Fruit fly (Drosophila melanogaster) whole organism, embryonic: Measurements from ENCODE around the gene CG31908.
A peak's percentile ranks its signal among the peaks of the same experiment; 100 is the strongest.

Source experiments
- ATbp ChIP-seq: fragments of 200-800 bp; sonication (Bioruptor generic); optimal IDR thresholded peaks from 2 replicates; lab custom pipeline; 2017; ENCODE audit warnings: missing biosample characterization, mild to moderate bottlenecking, missing genetic modification characterization, missing genetic modification reagents
- Bteb2 ChIP-seq: fragments of 200-800 bp; sonication (Bioruptor generic); optimal IDR thresholded peaks from 2 replicates; lab custom pipeline; 2016; ENCODE audit warnings: missing biosample characterization, missing genetic modification characterization
- CG10274 ChIP-seq: fragments of 200-800 bp; sonication (Bioruptor generic); optimal IDR thresholded peaks from 3 replicates; lab custom pipeline; 2017; ENCODE audit warnings: missing biosample characterization, mild to moderate bottlenecking, missing genetic modification characterization
- CG11456 ChIP-seq: fragments of 200-800 bp; sonication (Bioruptor generic); IDR thresholded peaks from 3 replicates; pipeline ENCODE4 v1.3.6; 2022; ENCODE audit warnings: missing biosample characterization, missing genetic modification characterization
- CG12219 ChIP-seq: fragments of 200-800 bp; sonication (Bioruptor generic); optimal IDR thresholded peaks from 3 replicates; lab custom pipeline; 2018; ENCODE audit warnings: missing biosample characterization, mild to moderate bottlenecking, missing genetic modification characterization
- CG13296 ChIP-seq: fragments of 200-800 bp; sonication (Bioruptor generic); optimal IDR thresholded peaks from 3 replicates; lab custom pipeline; 2018; ENCODE audit warnings: missing biosample characterization, mild to moderate bottlenecking, missing genetic modification characterization
- CG15479 ChIP-seq: fragments of 200-800 bp; sonication (Bioruptor generic); optimal IDR thresholded peaks from 3 replicates; lab custom pipeline; 2019; ENCODE audit warnings: missing biosample characterization, mild to moderate bottlenecking, missing genetic modification characterization, moderate library complexity
- CG17612 ChIP-seq: fragments of 200-800 bp; sonication (Bioruptor generic); IDR thresholded peaks from 2 replicates; pipeline ENCODE4 v1.3.6; 2022; ENCODE audit warnings: missing biosample characterization, missing genetic modification characterization
- CG17829 ChIP-seq: fragments of 200-800 bp; optimal IDR thresholded peaks from 2 replicates; lab custom pipeline; 2019; ENCODE audit warnings: missing biosample characterization, mild to moderate bottlenecking, missing genetic modification characterization, moderate library complexity
- CG18619 ChIP-seq: fragments of 200-800 bp; sonication (Bioruptor generic); optimal IDR thresholded peaks from 3 replicates; lab custom pipeline; 2017; ENCODE audit warnings: missing biosample characterization, mild to moderate bottlenecking, missing genetic modification characterization
- CG3065 ChIP-seq: fragments of 200-800 bp; sonication (Bioruptor generic); optimal IDR thresholded peaks from 2 replicates; lab custom pipeline; 2016; ENCODE audit warnings: missing biosample characterization, missing genetic modification characterization
- CG4282 ChIP-seq: fragments of 200-800 bp; sonication (Bioruptor generic); optimal IDR thresholded peaks from 2 replicates; lab custom pipeline; 2016; ENCODE audit warnings: missing biosample characterization, missing genetic modification characterization
- CG6272 ChIP-seq: fragments of 200-800 bp; sonication (Bioruptor generic); IDR thresholded peaks from 2 replicates; pipeline ENCODE4 v1.3.6; 2022; ENCODE audit warnings: missing biosample characterization, missing genetic modification characterization
- CG7372 ChIP-seq: fragments of 200-800 bp; sonication (Bioruptor generic); IDR thresholded peaks from 2 replicates; pipeline ENCODE4 v1.3.6; 2022; ENCODE audit warnings: missing biosample characterization, missing genetic modification characterization
- CG9437 ChIP-seq: fragments of 200-800 bp; sonication (Bioruptor generic); optimal IDR thresholded peaks from 2 replicates; lab custom pipeline; 2018; ENCODE audit warnings: missing biosample characterization, mild to moderate bottlenecking, missing genetic modification characterization
- CG9727 ChIP-seq: fragments of 200-800 bp; sonication (Bioruptor generic); optimal IDR thresholded peaks from 3 replicates; lab custom pipeline; 2017; ENCODE audit warnings: missing biosample characterization, mild to moderate bottlenecking, missing genetic modification characterization
- CG9797 ChIP-seq: fragments of 200-800 bp; sonication (Bioruptor generic); optimal IDR thresholded peaks from 3 replicates; lab custom pipeline; 2018; ENCODE audit warnings: missing biosample characterization, mild to moderate bottlenecking, missing genetic modification characterization
- CrebB ChIP-seq: fragments of 200-800 bp; sonication (Bioruptor generic); optimal IDR thresholded peaks from 3 replicates; lab custom pipeline; 2018; ENCODE audit warnings: missing biosample characterization, mild to moderate bottlenecking, missing genetic modification characterization
- Doc3 ChIP-seq: fragments of 200-800 bp; sonication (Bioruptor generic); IDR thresholded peaks from 3 replicates; pipeline ENCODE4 v1.3.6; 2022; ENCODE audit warnings: missing biosample characterization, missing genetic modification characterization; ENCODE audit not compliant: partially characterized antibody
- Dp ChIP-seq: fragments of 200-800 bp; sonication (Bioruptor generic); optimal IDR thresholded peaks from 2 replicates; lab custom pipeline; 2018; ENCODE audit warnings: missing biosample characterization, mild to moderate bottlenecking, missing genetic modification characterization, moderate library complexity
- Gug ChIP-seq: fragments of 200-800 bp; sonication (Bioruptor generic); IDR thresholded peaks from 4 replicates; pipeline ENCODE4 v1.3.6; 2022; ENCODE audit warnings: missing biosample characterization, missing genetic modification characterization
- Hmr ChIP-seq: fragments of 200-800 bp; sonication (Bioruptor generic); optimal IDR thresholded peaks from 3 replicates; lab custom pipeline; 2017; ENCODE audit warnings: mild to moderate bottlenecking, missing biosample characterization, missing genetic modification reagents, missing genetic modification characterization
- MTF-1 ChIP-seq: fragments of 200-800 bp; sonication (Bioruptor generic); optimal IDR thresholded peaks from 2 replicates; lab custom pipeline; 2018; ENCODE audit warnings: missing biosample characterization, mild to moderate bottlenecking, missing genetic modification characterization, borderline replicate concordance
- Max ChIP-seq: fragments of 200-800 bp; sonication (Bioruptor generic); optimal IDR thresholded peaks from 2 replicates; lab custom pipeline; 2016; ENCODE audit warnings: missing biosample characterization, mild to moderate bottlenecking, missing genetic modification characterization
- Myb ChIP-seq: fragments of 200-800 bp; sonication (Bioruptor generic); optimal IDR thresholded peaks from 2 replicates; lab custom pipeline; 2016; ENCODE audit warnings: missing biosample characterization, missing genetic modification characterization
- Side ChIP-seq: fragments of 200-800 bp; sonication (Bioruptor generic); optimal IDR thresholded peaks from 2 replicates; lab custom pipeline; 2016; ENCODE audit warnings: missing biosample characterization, missing genetic modification characterization
- Spps ChIP-seq: fragments of 200-800 bp; sonication (Bioruptor generic); optimal IDR thresholded peaks from 2 replicates; lab custom pipeline; 2018; ENCODE audit warnings: missing biosample characterization, mild to moderate bottlenecking, missing genetic modification characterization
- Taf1 ChIP-seq: fragments of 200-800 bp; sonication (Bioruptor generic); IDR thresholded peaks from 2 replicates; pipeline ENCODE4 v1.3.6; 2022; ENCODE audit warnings: missing biosample characterization, missing genetic modification characterization
- caup ChIP-seq: fragments of 200-800 bp; sonication (Bioruptor generic); optimal IDR thresholded peaks from 3 replicates; lab custom pipeline; 2017; ENCODE audit warnings: missing biosample characterization, mild to moderate bottlenecking, missing genetic modification characterization, moderate library complexity; ENCODE audit not compliant: severe bottlenecking
- chif ChIP-seq, 2 experiments: fragments of 200-800 bp; sonication (Bioruptor generic); optimal IDR thresholded peaks; 3 replicates each; lab custom pipeline; 2016; ENCODE audit warnings: missing biosample characterization in 2 of 2, missing genetic modification characterization in 2 of 2
- chinmo ChIP-seq: fragments of 200-800 bp; sonication (Bioruptor generic); IDR thresholded peaks from 4 replicates; pipeline ENCODE4 v1.3.6; 2022; ENCODE audit warnings: missing biosample characterization, missing genetic modification characterization; ENCODE audit not compliant: partially characterized antibody
- dan ChIP-seq: fragments of 200-800 bp; sonication (Bioruptor generic); IDR thresholded peaks from 2 replicates; pipeline ENCODE4 v1.3.6; 2022; ENCODE audit warnings: missing biosample characterization, missing genetic modification characterization
- dm ChIP-seq: fragments of 200-800 bp; sonication (Bioruptor generic); optimal IDR thresholded peaks from 3 replicates; lab custom pipeline; 2016; ENCODE audit warnings: missing biosample characterization, missing genetic modification characterization
- dysf ChIP-seq: fragments of 200-800 bp; sonication (Bioruptor generic); IDR thresholded peaks from 3 replicates; pipeline ENCODE4 v1.3.6; 2022; ENCODE audit warnings: missing biosample characterization, missing genetic modification characterization
- fd64A ChIP-seq: fragments of 200-800 bp; sonication (Bioruptor generic); optimal IDR thresholded peaks from 3 replicates; lab custom pipeline; 2018; ENCODE audit warnings: missing biosample characterization, mild to moderate bottlenecking, missing genetic modification characterization
- gsb ChIP-seq: fragments of 200-800 bp; sonication (Bioruptor generic); IDR thresholded peaks from 2 replicates; pipeline ENCODE4 v1.3.6; 2022; ENCODE audit warnings: missing biosample characterization, missing genetic modification characterization
- jumu ChIP-seq: fragments of 200-800 bp; sonication (Bioruptor generic); optimal IDR thresholded peaks from 3 replicates; lab custom pipeline; 2016; ENCODE audit warnings: missing biosample characterization, missing genetic modification characterization
- kay ChIP-seq: fragments of 200-800 bp; sonication (Bioruptor generic); optimal IDR thresholded peaks from 2 replicates; lab custom pipeline; 2016; ENCODE audit warnings: missing biosample characterization, missing genetic modification characterization
- nau ChIP-seq: fragments of 200-800 bp; sonication (Bioruptor generic); optimal IDR thresholded peaks from 3 replicates; lab custom pipeline; 2017; ENCODE audit warnings: missing biosample characterization, mild to moderate bottlenecking, missing genetic modification characterization, missing genetic modification reagents
- nmo ChIP-seq: fragments of 200-800 bp; sonication (Bioruptor generic); optimal IDR thresholded peaks from 2 replicates; lab custom pipeline; 2018; ENCODE audit warnings: missing biosample characterization, mild to moderate bottlenecking, missing genetic modification characterization, moderate library complexity
- otp ChIP-seq: fragments of 200-800 bp; sonication (Bioruptor generic); IDR thresholded peaks from 3 replicates; pipeline ENCODE4, ENCODE4 v1.3.6; 2022; ENCODE audit warnings: missing biosample characterization, missing genetic modification characterization
- rib ChIP-seq: fragments of 200-800 bp; sonication (Bioruptor generic); IDR thresholded peaks from 2 replicates; pipeline ENCODE4 v1.3.6; 2022; ENCODE audit warnings: missing biosample characterization, missing genetic modification characterization
- schlank ChIP-seq: fragments of 200-800 bp; sonication (Bioruptor generic); optimal IDR thresholded peaks from 2 replicates; lab custom pipeline; 2018; ENCODE audit warnings: missing biosample characterization, mild to moderate bottlenecking, missing genetic modification characterization
- sim ChIP-seq: fragments of 200-800 bp; sonication (Bioruptor generic); IDR thresholded peaks from 2 replicates; pipeline ENCODE4 v1.3.6; 2022; ENCODE audit warnings: missing biosample characterization, missing genetic modification characterization
- sima ChIP-seq: fragments of 200-800 bp; sonication (Bioruptor generic); optimal IDR thresholded peaks from 2 replicates; lab custom pipeline; 2016; ENCODE audit warnings: missing biosample characterization, missing genetic modification characterization
- slou ChIP-seq: fragments of 200-800 bp; sonication (Bioruptor generic); optimal IDR thresholded peaks from 3 replicates; lab custom pipeline; 2016; ENCODE audit warnings: missing biosample characterization, missing genetic modification characterization
- usp ChIP-seq: fragments of >200 bp; optimal IDR thresholded peaks from 2 replicates; lab custom pipeline; 2017; ENCODE audit warnings: missing biosample characterization, missing genetic modification characterization
- vvl ChIP-seq: fragments of 200-800 bp; sonication (Bioruptor generic); IDR thresholded peaks from 2 replicates; pipeline ENCODE4 v1.3.6; 2022; ENCODE audit warnings: missing biosample characterization, missing genetic modification characterization
- wek ChIP-seq: fragments of 200-800 bp; sonication (Bioruptor generic); optimal IDR thresholded peaks from 3 replicates; lab custom pipeline; 2018; ENCODE audit warnings: missing biosample characterization, mild to moderate bottlenecking, missing genetic modification characterization, moderate library complexity

Gene CG31908

dm6 chr2L:7043039-7043905 lies 16.1 kb upstream of the CG31908 start (continued):
- no peak for TF ChIP-seq nmo (GFP tag; lab: Kevin White, UChicago)
- peak; percentile 40 for TF ChIP-seq fd64A (GFP tag; lab: Kevin White, UChicago)
- TF ChIP-seq otp = peak; percentile 73
- TF ChIP-seq Doc3 (GFP tag; lab: Robert Waterston, UW) = no peak
- peak; percentile 80 for TF ChIP-seq ATbp
- peak; percentile 17 for TF ChIP-seq MTF-1 (GFP tag; lab: Kevin White, UChicago)
- TF ChIP-seq kay (GFP tag; lab: Kevin White, UChicago) = no peak
- TF ChIP-seq Gug (GFP tag; lab: Robert Waterston, UW) = no peak
- peak; percentile 6 for TF ChIP-seq CG17829
- TF ChIP-seq CG9797 (GFP tag; lab: Kevin White, UChicago) = no peak
- peak; percentile 41 for TF ChIP-seq wek
- no peak for TF ChIP-seq CG18619
- TF ChIP-seq Bteb2 (GFP tag; lab: Kevin White, UChicago) = no peak
- TF ChIP-seq Spps (tag; lab: Kevin White, UChicago) = no peak
- no peak for TF ChIP-seq dm (GFP tag; lab: Kevin White, UChicago)
- no peak for TF ChIP-seq slou (GFP tag; lab: Kevin White, UChicago)
- no peak for TF ChIP-seq dan (GFP tag; lab: Robert Waterston, UW)
- no peak for TF ChIP-seq schlank (tag; lab: Kevin White, UChicago)
- no peak for TF ChIP-seq caup (GFP tag; lab: Kevin White, UChicago)
- TF ChIP-seq Myb (GFP tag; lab: Kevin White, UChicago) = no peak
- no peak for TF ChIP-seq CG9437 (GFP tag; lab: Kevin White, UChicago)
- 0 out of 2 replicates have a peak, but pooled peaks have one; percentile 9 for TF ChIP-seq sim
- no peak for TF ChIP-seq nau (GFP tag; lab: Kevin White, UChicago)
- no peak for TF ChIP-seq dysf
- TF ChIP-seq CG7372 (GFP tag; lab: Robert Waterston, UW) = no peak
- peak in 1 of 2 experiments; percentile 16 for TF ChIP-seq chif (GFP tag; optimal IDR thresholded peaks at IDR 0.05; lab: Kevin White, UChicago)
- peak; percentile 54 for TF ChIP-seq CG4282
- TF ChIP-seq CG17612 (GFP tag; lab: Robert Waterston, UW) = no peak
- TF ChIP-seq jumu = no peak
- no peak for TF ChIP-seq sima (GFP tag; lab: Kevin White, UChicago)
- TF ChIP-seq Hmr (GFP tag; lab: Kevin White, UChicago) = peak; percentile 1
- TF ChIP-seq CG6272 (GFP tag; lab: Robert Waterston, UW) = no peak
- TF ChIP-seq Side = no peak
- no peak for TF ChIP-seq usp (GFP tag; lab: Kevin White, UChicago)
- TF ChIP-seq gsb = no peak
- no peak for TF ChIP-seq Taf1
- peak; percentile 28 for TF ChIP-seq CrebB (tag; lab: Kevin White, UChicago)
- no peak for TF ChIP-seq Dp (GFP tag; lab: Kevin White, UChicago)
- peak; percentile 85; the same call in 2 of the 4 replicates for TF ChIP-seq chinmo (GFP tag; lab: Robert Waterston, UW)
- TF ChIP-seq rib (GFP tag; lab: Robert Waterston, UW) = peak; percentile 18; the same call in 1 of the 2 replicates
- TF ChIP-seq CG12219 (GFP tag; lab: Kevin White, UChicago) = peak; percentile 47
- TF ChIP-seq CG3065 (GFP tag; lab: Kevin White, UChicago) = no peak
- no peak for TF ChIP-seq Max
- TF ChIP-seq CG9727 (GFP tag; lab: Kevin White, UChicago) = peak; percentile 13
- TF ChIP-seq vvl (GFP tag; lab: Robert Waterston, UW) = no peak
- no peak for TF ChIP-seq CG11456 (GFP tag; lab: Robert Waterston, UW)
- TF ChIP-seq CG13296 (GFP tag; lab: Kevin White, UChicago) = no peak
- no peak for TF ChIP-seq CG10274 (GFP tag; lab: Kevin White, UChicago)
- TF ChIP-seq CG15479 = peak; percentile 31
